Fruit fly (Drosophila melanogaster) whole organism, pupa: ENCODE data around the gene CheA87a.
A peak's percentile ranks its signal among the peaks of the same experiment; 100 is the strongest.

Experiments
- CG12605 ChIP-seq: fragments of 200-800 bp; sonication (Bioruptor generic); IDR thresholded peaks from 2 replicates; pipeline ENCODE4 v1.3.6; 2022; ENCODE audit warnings: missing biosample characterization, missing genetic modification characterization
- CG13204 ChIP-seq: fragments of 200-800 bp; sonication (Bioruptor generic); optimal IDR thresholded peaks from 2 replicates; lab custom pipeline; 2018; ENCODE audit warnings: missing biosample characterization, mild to moderate bottlenecking, missing genetic modification characterization, moderate library complexity
- CG14655 ChIP-seq: fragments of 200-800 bp; sonication (Bioruptor generic); optimal IDR thresholded peaks from 3 replicates; lab custom pipeline; 2017; ENCODE audit warnings: mild to moderate bottlenecking, missing biosample characterization, missing genetic modification reagents, missing genetic modification characterization
- CG17806 ChIP-seq: fragments of 200-800 bp; sonication (Bioruptor generic); optimal IDR thresholded peaks from 2 replicates; lab custom pipeline; 2018; ENCODE audit warnings: missing biosample characterization, mild to moderate bottlenecking, missing genetic modification characterization, moderate library complexity
- CG32121 ChIP-seq: fragments of 200-800 bp; sonication (Bioruptor generic); IDR thresholded peaks from 2 replicates; pipeline ENCODE4 v1.3.6; 2022; ENCODE audit warnings: missing biosample characterization, missing genetic modification characterization
- CG34367 ChIP-seq: fragments of 200-800 bp; sonication (Bioruptor generic); optimal IDR thresholded peaks from 2 replicates; lab custom pipeline; 2018; ENCODE audit warnings: missing biosample characterization, mild to moderate bottlenecking, missing genetic modification characterization
- CG4496 ChIP-seq: fragments of 200-800 bp; sonication (Bioruptor generic); IDR thresholded peaks from 3 replicates; pipeline ENCODE4 v1.3.6; 2022; ENCODE audit warnings: missing biosample characterization, missing genetic modification characterization
- D1 ChIP-seq: fragments of 200-800 bp; sonication (Bioruptor generic); optimal IDR thresholded peaks from 2 replicates; lab custom pipeline; 2018; ENCODE audit warnings: missing biosample characterization, mild to moderate bottlenecking, missing genetic modification characterization, moderate library complexity
- Ets98B ChIP-seq: fragments of 200-800 bp; sonication (Bioruptor generic); IDR thresholded peaks from 2 replicates; pipeline ENCODE4 v1.3.6; 2022; ENCODE audit warnings: missing biosample characterization, missing genetic modification characterization
- Pif1A ChIP-seq: fragments of 200-800 bp; sonication (Bioruptor generic); optimal IDR thresholded peaks from 3 replicates; lab custom pipeline; 2016; ENCODE audit warnings: missing biosample characterization, missing genetic modification characterization
- Pif1B ChIP-seq: fragments of 200-800 bp; sonication (Bioruptor generic); optimal IDR thresholded peaks from 3 replicates; lab custom pipeline; 2016; ENCODE audit warnings: missing biosample characterization, missing genetic modification characterization
- fd96Ca ChIP-seq: fragments of 200-800 bp; sonication (Bioruptor generic); IDR thresholded peaks from 3 replicates; pipeline ENCODE4 v1.3.6; 2022; ENCODE audit warnings: missing biosample characterization, missing genetic modification characterization
- gl ChIP-seq: fragments of 200-800 bp; sonication (Bioruptor generic); optimal IDR thresholded peaks from 2 replicates; lab custom pipeline; 2018; ENCODE audit warnings: missing biosample characterization, mild to moderate bottlenecking, missing genetic modification characterization
- rn ChIP-seq: fragments of 200-800 bp; sonication (Bioruptor generic); IDR thresholded peaks from 2 replicates; pipeline ENCODE4 v1.3.6; 2022; ENCODE audit warnings: missing biosample characterization, missing genetic modification characterization

DNA sequence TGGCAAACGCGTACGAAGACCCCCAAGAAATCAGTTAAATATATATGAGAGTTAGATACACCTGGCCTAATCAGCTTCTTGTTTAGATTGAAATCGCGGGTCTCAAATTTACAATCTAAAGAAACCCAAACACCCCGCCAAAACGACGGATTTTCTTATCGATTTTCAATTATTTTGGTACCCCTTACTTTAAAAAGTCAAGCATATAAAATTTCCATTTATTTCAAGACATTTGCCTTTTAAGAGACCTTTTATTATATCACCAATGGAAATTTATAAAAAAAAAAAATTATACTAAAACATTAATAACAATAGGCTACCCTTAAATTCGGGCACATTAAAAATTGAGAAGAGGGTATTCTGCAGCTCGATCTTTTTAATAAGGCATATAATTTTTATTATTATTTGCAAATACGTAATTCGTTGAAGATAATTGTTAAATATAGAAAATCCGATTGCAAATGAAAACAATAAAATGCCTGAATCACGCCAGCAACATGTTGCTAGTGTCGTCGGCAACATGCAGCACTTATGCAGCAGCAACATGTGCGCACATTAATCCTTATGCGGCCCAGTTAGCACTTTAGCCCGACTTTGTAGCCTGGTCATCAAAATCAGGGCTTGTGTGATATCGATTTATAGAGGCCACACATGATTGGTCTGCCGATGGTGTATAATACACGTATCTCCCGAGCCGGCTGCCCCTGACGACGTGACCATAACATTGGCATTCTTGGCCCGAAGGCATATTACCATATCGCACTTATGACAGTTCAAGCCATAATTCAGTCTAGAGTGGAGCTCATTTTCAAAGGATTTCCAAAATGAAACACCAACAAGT is 2.6 kb downstream of the CheA87a start, which contains the start of the genes Lip3 and CG34309:
- TF ChIP-seq CG32121 (GFP tag; lab: Robert Waterston, UW): no peak
- no peak for TF ChIP-seq CG12605 (GFP tag; lab: Robert Waterston, UW)
- TF ChIP-seq rn (GFP tag; lab: Robert Waterston, UW): no peak
- TF ChIP-seq Pif1B (GFP tag; lab: Kevin White, UChicago): no peak
- TF ChIP-seq CG34367 (tag; lab: Kevin White, UChicago): no peak
- no peak for TF ChIP-seq D1 (tag; lab: Kevin White, UChicago)
- TF ChIP-seq CG14655 (GFP tag; lab: Kevin White, UChicago): no peak
- TF ChIP-seq CG4496 (GFP tag; lab: Robert Waterston, UW): no peak
- TF ChIP-seq gl: no peak
- no peak for TF ChIP-seq Ets98B
- TF ChIP-seq fd96Ca: no peak
- TF ChIP-seq CG13204 (GFP tag; lab: Kevin White, UChicago): no peak
- no peak for TF ChIP-seq Pif1A
- TF ChIP-seq CG17806 (tag; lab: Kevin White, UChicago): peak; percentile 24
